Fruit fly (Drosophila melanogaster) S2 (cell line): ENCODE data around the gene Reps.

ENCODE experiments used
- CG8478 ChIP-seq: fragments of >200 bp; optimal IDR thresholded peaks from 2 replicates; lab custom pipeline; 2018
- CTCF ChIP-seq, 2 experiments: fragments of >200 bp; optimal IDR thresholded peaks; 2 replicates each; lab custom pipeline; 2018

DNA sequence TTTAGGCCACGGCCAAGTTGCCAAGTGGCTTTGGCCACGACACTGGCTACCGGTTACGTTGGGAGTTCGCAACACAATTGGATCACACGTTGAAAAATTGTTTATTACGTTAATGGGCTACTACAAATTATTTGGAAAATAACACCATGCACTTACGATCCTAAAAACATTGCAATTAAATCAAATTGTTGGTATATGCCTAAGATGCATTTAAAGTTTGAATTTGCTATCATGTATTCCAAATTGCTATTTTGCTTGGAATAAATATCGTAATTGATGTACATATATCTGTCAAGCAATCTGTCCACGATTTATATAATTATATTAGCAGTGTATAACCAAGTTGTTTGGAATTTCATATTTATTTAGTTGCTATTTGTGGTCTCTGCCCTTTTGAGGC, 33.6 kb downstream of the Reps start:
- TF ChIP-seq CG8478 (lab: Kevin White, UChicago) (no peak), CTCF (optimal IDR thresholded peaks at IDR 0.05; lab: Kevin White, UChicago) (no peak)
